Fruit fly (Drosophila melanogaster): ENCODE measurements around the gene CG4133.

DNA sequence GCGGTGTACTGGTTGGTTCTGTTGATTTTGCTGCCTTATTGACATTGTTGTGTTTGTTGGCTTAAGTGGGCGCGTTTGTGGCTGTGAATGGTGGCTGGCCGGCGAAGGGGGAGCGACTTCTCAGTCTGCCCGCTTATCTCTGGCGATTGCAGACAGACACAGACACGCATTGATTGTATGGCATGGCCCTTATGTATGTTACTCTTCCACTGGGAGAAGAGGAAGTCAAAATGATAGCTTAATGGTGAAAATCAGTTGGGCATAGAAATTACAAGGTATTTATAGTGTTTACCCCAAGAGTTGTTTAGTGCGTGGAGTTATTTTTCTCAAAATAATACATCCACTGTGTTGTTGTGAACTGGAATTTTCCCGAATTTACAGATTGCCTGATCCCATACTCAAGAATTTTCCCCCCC lies 30.5 kb downstream of the CG4133 start:
- TF ChIP-seq EcR (GFP tag; optimal IDR thresholded peaks at IDR 0.05): peak; percentile 90
- TF ChIP-seq CG9948 (tag; optimal IDR thresholded peaks at IDR 0.05): peak; percentile 12
- peak; percentile 89 for TF ChIP-seq gl (tag; optimal IDR thresholded peaks at IDR 0.05)

Data from whole organism, pupa.